Worm (Caenorhabditis elegans) whole organism, L2 larva: Measurements from ENCODE around the gene parp-2.

Experiments
- C34F6.9 ChIP-seq: fragments of 150-350 bp; optimal IDR thresholded peaks from 2 replicates; lab custom pipeline; 2014; ENCODE audit warnings: missing biosample characterization, missing genetic modification characterization
- F13H6.1 ChIP-seq: sonication (generic microtip); optimal IDR thresholded peaks from 2 replicates; lab custom pipeline; 2016; ENCODE audit warnings: missing genetic modification characterization, missing compliant biosample characterization
- R02D3.7 ChIP-seq: fragments of 150-350 bp; optimal IDR thresholded peaks from 2 replicates; lab custom pipeline; 2014; ENCODE audit warnings: missing biosample characterization, missing genetic modification characterization
- Y55F3AM.14 ChIP-seq: fragments of 200-800 bp; sonication (Bioruptor generic); optimal IDR thresholded peaks from 2 replicates; lab custom pipeline; 2018; ENCODE audit warnings: mild to moderate bottlenecking, missing genetic modification characterization, missing compliant biosample characterization
- ZK546.5 ChIP-seq: sonication (generic microtip); optimal IDR thresholded peaks from 2 replicates; lab custom pipeline; 2017; ENCODE audit warnings: missing biosample characterization, missing genetic modification characterization
- alr-1 ChIP-seq: fragments of 150-350 bp; optimal IDR thresholded peaks from 2 replicates; lab custom pipeline; 2014; ENCODE audit warnings: missing biosample characterization, missing genetic modification characterization
- aly-2 ChIP-seq: fragments of 150-350 bp; optimal IDR thresholded peaks from 2 replicates; lab custom pipeline; 2014; ENCODE audit warnings: missing biosample characterization, missing genetic modification characterization
- ama-1 ChIP-seq: fragments of 150-350 bp; optimal IDR thresholded peaks from 2 replicates; lab custom pipeline; 2018; ENCODE audit warnings: inconsistent platforms
- blmp-1 ChIP-seq: sonication (generic microtip); optimal IDR thresholded peaks from 2 replicates; lab custom pipeline; 2017; ENCODE audit warnings: missing genetic modification characterization, mild to moderate bottlenecking, missing compliant biosample characterization, antibody characterized with exemption, moderate library complexity; ENCODE audit not compliant: insufficient read depth
- ceh-16 ChIP-seq: fragments of 150-350 bp; optimal IDR thresholded peaks from 2 replicates; lab custom pipeline; 2014; ENCODE audit warnings: missing biosample characterization, missing genetic modification characterization
- ceh-82 ChIP-seq: fragments of 150-350 bp; optimal IDR thresholded peaks from 2 replicates; lab custom pipeline; 2014; ENCODE audit warnings: missing biosample characterization, missing genetic modification characterization
- crh-2 ChIP-seq: sonication (generic microtip); optimal IDR thresholded peaks from 2 replicates; lab custom pipeline; 2017; ENCODE audit warnings: missing biosample characterization, missing genetic modification characterization
- dmd-4 ChIP-seq: sonication (generic microtip); optimal IDR thresholded peaks from 2 replicates; lab custom pipeline; 2017; ENCODE audit warnings: missing biosample characterization, missing genetic modification characterization
- egl-27 ChIP-seq: sonication (generic microtip); optimal IDR thresholded peaks from 3 replicates; lab custom pipeline; 2017; ENCODE audit warnings: missing biosample characterization, missing genetic modification reagents, missing genetic modification characterization
- elt-1 ChIP-seq: fragments of 150-350 bp; optimal IDR thresholded peaks from 2 replicates; lab custom pipeline; 2014; ENCODE audit warnings: missing biosample characterization, missing genetic modification characterization
- elt-3 ChIP-seq: sonication (generic microtip); optimal IDR thresholded peaks from 2 replicates; lab custom pipeline; 2017; ENCODE audit warnings: missing biosample characterization, missing genetic modification characterization
- fos-1 ChIP-seq: fragments of 150-350 bp; optimal IDR thresholded peaks from 2 replicates; lab custom pipeline; 2014; ENCODE audit warnings: missing biosample characterization, missing genetic modification characterization
- gmeb-1 ChIP-seq: fragments of 150-350 bp; optimal IDR thresholded peaks from 2 replicates; lab custom pipeline; 2014; ENCODE audit warnings: missing biosample characterization, missing genetic modification characterization
- lin-11 ChIP-seq: fragments of 150-350 bp; sonication (generic microtip); optimal IDR thresholded peaks from 2 replicates; lab custom pipeline; 2014; ENCODE audit warnings: missing biosample characterization, missing genetic modification characterization, inconsistent platforms, mixed read lengths
- lin-13 ChIP-seq: fragments of 150-350 bp; optimal IDR thresholded peaks from 2 replicates; lab custom pipeline; 2014; ENCODE audit warnings: missing biosample characterization, missing genetic modification reagents, missing genetic modification characterization
- lin-39 ChIP-seq: fragments of 150-350 bp; optimal IDR thresholded peaks from 2 replicates; lab custom pipeline; 2014; ENCODE audit warnings: missing biosample characterization, missing genetic modification reagents, missing genetic modification characterization
- lsy-2 ChIP-seq, 2 experiments: fragments of 150-350 bp in 1 of 2; sonication (generic microtip) in 1 of 2; optimal IDR thresholded peaks; 2 replicates each; lab custom pipeline; 2014 to 2017; ENCODE audit warnings: missing biosample characterization in 2 of 2, missing genetic modification characterization in 2 of 2
- mab-5 ChIP-seq: fragments of 150-350 bp; optimal IDR thresholded peaks from 2 replicates; lab custom pipeline; 2014; ENCODE audit warnings: missing biosample characterization, missing genetic modification characterization
- mbf-1 ChIP-seq: sonication (generic microtip); optimal IDR thresholded peaks from 2 replicates; lab custom pipeline; 2017; ENCODE audit warnings: missing biosample characterization, missing genetic modification characterization
- mdl-1 ChIP-seq, 2 experiments: fragments of 150-350 bp in 1 of 2; sonication (generic microtip) in 1 of 2; optimal IDR thresholded peaks; 2 replicates each; lab custom pipeline; 2017; ENCODE audit warnings: missing biosample characterization in 2 of 2, missing genetic modification characterization in 2 of 2
- nhr-10 ChIP-seq: sonication (generic microtip); optimal IDR thresholded peaks from 2 replicates; lab custom pipeline; 2017; ENCODE audit warnings: missing biosample characterization, missing genetic modification characterization
- nhr-11 ChIP-seq: fragments of 150-350 bp; optimal IDR thresholded peaks from 2 replicates; lab custom pipeline; 2014; ENCODE audit warnings: missing biosample characterization, missing genetic modification characterization
- nhr-12 ChIP-seq: fragments of 150-350 bp; optimal IDR thresholded peaks from 2 replicates; lab custom pipeline; 2014; ENCODE audit warnings: missing biosample characterization, missing genetic modification characterization
- nhr-129 ChIP-seq: fragments of 150-350 bp; optimal IDR thresholded peaks from 2 replicates; lab custom pipeline; 2014; ENCODE audit warnings: missing biosample characterization, missing genetic modification characterization
- nhr-21 ChIP-seq: fragments of 150-350 bp; optimal IDR thresholded peaks from 2 replicates; lab custom pipeline; 2014; ENCODE audit warnings: missing biosample characterization, missing genetic modification characterization
- nhr-23 ChIP-seq: fragments of 150-350 bp; optimal IDR thresholded peaks from 2 replicates; lab custom pipeline; 2014; ENCODE audit warnings: missing biosample characterization, missing genetic modification reagents, missing genetic modification characterization
- nhr-237 ChIP-seq: fragments of 150-350 bp; optimal IDR thresholded peaks from 2 replicates; lab custom pipeline; 2014; ENCODE audit warnings: missing biosample characterization, missing genetic modification characterization
- nhr-25 ChIP-seq: fragments of 150-350 bp; sonication (generic microtip); optimal IDR thresholded peaks from 3 replicates; lab custom pipeline; 2014; ENCODE audit warnings: missing biosample characterization, missing genetic modification characterization
- nhr-6 ChIP-seq: fragments of 150-350 bp; optimal IDR thresholded peaks from 2 replicates; lab custom pipeline; 2014; ENCODE audit warnings: missing biosample characterization, missing genetic modification characterization
- nhr-77 ChIP-seq: fragments of 150-350 bp; optimal IDR thresholded peaks from 2 replicates; lab custom pipeline; 2014; ENCODE audit warnings: missing biosample characterization, missing genetic modification characterization
- peb-1 ChIP-seq: fragments of 150-350 bp; optimal IDR thresholded peaks from 2 replicates; lab custom pipeline; 2014; ENCODE audit warnings: missing biosample characterization, missing genetic modification characterization
- sem-4 ChIP-seq: fragments of 150-350 bp; optimal IDR thresholded peaks from 2 replicates; lab custom pipeline; 2014; ENCODE audit warnings: missing biosample characterization, missing genetic modification reagents, missing genetic modification characterization
- skn-1 ChIP-seq: sonication (generic microtip); optimal IDR thresholded peaks from 2 replicates; lab custom pipeline; 2017; ENCODE audit warnings: missing biosample characterization, missing genetic modification characterization
- sma-3 ChIP-seq: sonication (generic microtip); optimal IDR thresholded peaks from 2 replicates; lab custom pipeline; 2016; ENCODE audit warnings: missing genetic modification reagents, missing genetic modification characterization, missing compliant biosample characterization
- sma-9 ChIP-seq, 2 experiments: fragments of 150-350 bp in 1 of 2; sonication (generic microtip) in 1 of 2; optimal IDR thresholded peaks; 2 replicates each; lab custom pipeline; 2014 to 2016; ENCODE audit warnings: missing genetic modification characterization in 2 of 2, mild to moderate bottlenecking in 1 of 2, missing biosample characterization in 1 of 2, missing compliant biosample characterization in 1 of 2, missing genetic modification reagents in 1 of 2, moderate library complexity in 1 of 2
- snpc-4 ChIP-seq: fragments of 150-350 bp; optimal IDR thresholded peaks from 2 replicates; lab custom pipeline; 2014; ENCODE audit warnings: missing biosample characterization, missing genetic modification characterization
- unc-39 ChIP-seq: fragments of 150-350 bp; optimal IDR thresholded peaks from 2 replicates; lab custom pipeline; 2014; ENCODE audit warnings: missing biosample characterization, missing genetic modification characterization
- unc-55 ChIP-seq: fragments of 150-350 bp; sonication (generic microtip); optimal IDR thresholded peaks from 3 replicates; lab custom pipeline; 2014; ENCODE audit warnings: missing biosample characterization, missing genetic modification reagents, missing genetic modification characterization
- unc-62 ChIP-seq: fragments of 150-350 bp; optimal IDR thresholded peaks from 2 replicates; lab custom pipeline; 2014; ENCODE audit warnings: missing biosample characterization, missing genetic modification reagents, missing genetic modification characterization
- zag-1 ChIP-seq: fragments of 150-350 bp; optimal IDR thresholded peaks from 2 replicates; lab custom pipeline; 2014; ENCODE audit warnings: missing biosample characterization, missing genetic modification characterization
- ztf-1 ChIP-seq: fragments of 200-800 bp; sonication (Bioruptor generic); conservative IDR thresholded peaks from 2 replicates; pipeline ENCODE4 v1.3.6; 2022; ENCODE audit warnings: missing genetic modification characterization, missing compliant biosample characterization
- ztf-11 ChIP-seq: sonication (generic microtip); optimal IDR thresholded peaks from 2 replicates; lab custom pipeline; 2017; ENCODE audit warnings: missing biosample characterization, missing genetic modification characterization
- ztf-4 ChIP-seq: fragments of 150-350 bp; optimal IDR thresholded peaks from 2 replicates; lab custom pipeline; 2014; ENCODE audit warnings: missing biosample characterization, missing genetic modification characterization

The parp-2 gene

DNA sequence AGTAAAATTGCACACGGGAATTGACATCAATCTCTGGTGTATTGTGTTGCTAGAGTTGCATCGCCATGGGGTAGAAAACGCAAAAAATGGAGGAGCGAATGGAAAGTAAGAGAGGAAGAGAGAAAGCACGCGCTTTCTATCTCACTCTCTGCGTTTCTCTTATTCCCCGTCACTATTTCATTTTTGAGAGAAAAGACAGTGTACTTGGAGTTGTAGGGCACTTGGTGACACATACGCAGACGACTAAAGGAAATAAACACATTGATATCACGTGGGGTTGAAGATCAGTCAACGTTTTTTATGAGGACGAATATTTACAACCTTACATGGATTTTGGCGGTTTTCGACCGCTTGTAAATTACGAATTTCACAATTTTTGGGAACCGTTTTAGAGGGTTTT, 10.6 kb downstream of the parp-2 start:
- TF ChIP-seq gmeb-1 (tag; lab: Kevin White, UChicago) (peak; percentile 87), fos-1 (peak; percentile 96), nhr-25 (peak; percentile 97), nhr-6 (tag; lab: Kevin White, UChicago) (peak; percentile 96), alr-1 (tag; lab: Kevin White, UChicago) (peak; percentile 76), nhr-21 (tag; lab: Kevin White, UChicago) (peak; percentile 97), unc-55 (GFP tag; lab: Kevin White, UChicago) (peak; percentile 67), nhr-23 (tag; lab: Kevin White, UChicago) (no peak), blmp-1 (tag; lab: Kevin White, UChicago) (peak; percentile 96), unc-39 (tag; lab: Kevin White, UChicago) (no peak), skn-1 (tag; lab: Kevin White, UChicago) (peak; percentile 45), sma-3 (GFP tag; lab: Kevin White, UChicago) (peak; percentile 96), ama-1 (lab: Kevin White, UChicago) (peak; percentile 57), sma-9 (GFP tag; optimal IDR thresholded peaks at IDR 0.05; lab: Kevin White, UChicago) (peak; percentile 99), sma-9 (tag; optimal IDR thresholded peaks at IDR 0.05; lab: Kevin White, UChicago) (peak; percentile 70), lin-39 (tag; lab: Kevin White, UChicago) (no peak), dmd-4 (no peak), elt-1 (tag; lab: Kevin White, UChicago) (no peak), ztf-1 (GFP tag; lab: Robert Waterston, UW) (no peak), ceh-16 (no peak), C34F6.9 (tag; lab: Kevin White, UChicago) (peak; percentile 98), elt-3 (tag; lab: Kevin White, UChicago) (no peak), R02D3.7 (tag; lab: Kevin White, UChicago) (peak; percentile 22), zag-1 (peak; percentile 78), aly-2 (no peak), mbf-1 (no peak), nhr-10 (peak; percentile 54), ztf-4 (tag; lab: Kevin White, UChicago) (peak; percentile 92), unc-62 (GFP tag; lab: Kevin White, UChicago) (peak; percentile 84), lsy-2 (tag; optimal IDR thresholded peaks at IDR 0.05; lab: Kevin White, UChicago) (peak; percentile 32 to 95), lin-11 (tag; lab: Kevin White, UChicago) (no peak), nhr-77 (tag; lab: Kevin White, UChicago) (no peak), nhr-237 (tag; lab: Kevin White, UChicago) (no peak), peb-1 (tag; lab: Kevin White, UChicago) (no peak), snpc-4 (tag; lab: Kevin White, UChicago) (peak; percentile 53), lin-13 (GFP tag; lab: Kevin White, UChicago) (peak; percentile 84), crh-2 (tag; lab: Kevin White, UChicago) (peak; percentile 97), mdl-1 (tag; optimal IDR thresholded peaks at IDR 0.05; lab: Kevin White, UChicago) (peak; percentile 99 to 100), nhr-11 (tag; lab: Kevin White, UChicago) (peak; percentile 68), ztf-11 (no peak), egl-27 (tag; lab: Kevin White, UChicago) (peak; percentile 96), Y55F3AM.14 (GFP tag; lab: Kevin White, UChicago) (peak; percentile 79), F13H6.1 (tag; lab: Kevin White, UChicago) (peak; percentile 96), mab-5 (tag; lab: Kevin White, UChicago) (peak; percentile 79), sem-4 (tag; lab: Kevin White, UChicago) (peak; percentile 93), ceh-82 (tag; lab: Kevin White, UChicago) (no peak), nhr-129 (tag; lab: Kevin White, UChicago) (peak; percentile 98), ZK546.5 (tag; lab: Kevin White, UChicago) (no peak), nhr-12 (tag; lab: Kevin White, UChicago) (no peak)
